Fruit fly (Drosophila melanogaster) whole organism, wandering third instar larva: Measurements from ENCODE around the gene CG17260.
A peak's percentile ranks its signal among the peaks of the same experiment; 100 is the strongest.

ENCODE experiments used
- CG9705 ChIP-seq: fragments of 200-800 bp; sonication (Bioruptor generic); optimal IDR thresholded peaks from 2 replicates; lab custom pipeline; 2018; ENCODE audit warnings: missing biosample characterization, mild to moderate bottlenecking, missing genetic modification characterization
- Dif ChIP-seq: fragments of 200-275, 200-300 bp; sonication (Bioruptor generic); optimal IDR thresholded peaks from 2 replicates; lab custom pipeline; 2018; ENCODE audit warnings: missing biosample characterization, missing genetic modification characterization; ENCODE audit not compliant: partially characterized antibody
- Hr78 ChIP-seq: fragments of >200 bp; optimal IDR thresholded peaks from 2 replicates; lab custom pipeline; 2017; ENCODE audit warnings: missing biosample characterization, missing genetic modification characterization
- Rel ChIP-seq, 2 experiments: fragments of 200-800 bp; sonication (Bioruptor generic) in 1 of 2; optimal IDR thresholded peaks; 2 replicates in 1 of 2; 3 replicates in 1 of 2; lab custom pipeline; 2016 to 2019; ENCODE audit warnings: mild to moderate bottlenecking in 2 of 2, missing biosample characterization in 2 of 2, missing genetic modification characterization in 2 of 2, moderate library complexity in 1 of 2
- Sp1 ChIP-seq: fragments of 200-800 bp; sonication (Bioruptor generic); optimal IDR thresholded peaks from 3 replicates; lab custom pipeline; 2019; ENCODE audit warnings: missing biosample characterization, mild to moderate bottlenecking, missing genetic modification characterization, moderate library complexity
- br ChIP-seq: fragments of 200-800 bp; sonication (Bioruptor generic); optimal IDR thresholded peaks from 2 replicates; lab custom pipeline; 2016; ENCODE audit warnings: missing biosample characterization, missing genetic modification characterization
- dmrt93B ChIP-seq: fragments of 200-800 bp; sonication (Bioruptor generic); optimal IDR thresholded peaks from 2 replicates; lab custom pipeline; 2018; ENCODE audit warnings: missing biosample characterization, mild to moderate bottlenecking, missing genetic modification characterization
- ey ChIP-seq: fragments of 200-800 bp; sonication (Bioruptor generic); optimal IDR thresholded peaks from 2 replicates; lab custom pipeline; 2016; ENCODE audit warnings: missing biosample characterization, missing genetic modification characterization
- jim ChIP-seq: fragments of 175-275, 200-325 bp; sonication (Bioruptor generic); optimal IDR thresholded peaks from 2 replicates; lab custom pipeline; 2016; ENCODE audit warnings: missing biosample characterization, mild to moderate bottlenecking, missing genetic modification characterization
- psq ChIP-seq: fragments of 200-800 bp; sonication (Bioruptor generic); optimal IDR thresholded peaks from 3 replicates; lab custom pipeline; 2017; ENCODE audit warnings: missing biosample characterization, mild to moderate bottlenecking, missing genetic modification characterization, moderate library complexity
- rgr ChIP-seq: fragments of 200-800 bp; sonication (Bioruptor generic); optimal IDR thresholded peaks from 3 replicates; lab custom pipeline; 2016; ENCODE audit warnings: missing biosample characterization, mild to moderate bottlenecking, missing genetic modification characterization
- sage ChIP-seq: fragments of 200-800 bp; sonication (Bioruptor generic); optimal IDR thresholded peaks from 2 replicates; lab custom pipeline; 2016; ENCODE audit warnings: missing biosample characterization, mild to moderate bottlenecking, missing genetic modification characterization
- usp ChIP-seq: fragments of >200 bp; optimal IDR thresholded peaks from 2 replicates; lab custom pipeline; 2017; ENCODE audit warnings: missing biosample characterization, missing genetic modification characterization

- TF ChIP-seq CG9705 (GFP tag; lab: Kevin White, UChicago): no peak
- TF ChIP-seq rgr (GFP tag; lab: Kevin White, UChicago): peak; percentile 71
- TF ChIP-seq dmrt93B (GFP tag; lab: Kevin White, UChicago): peak; percentile 38
- no peak for TF ChIP-seq Rel (GFP tag; optimal IDR thresholded peaks at IDR 0.05; lab: Kevin White, UChicago)
- no peak for TF ChIP-seq Rel (tag; optimal IDR thresholded peaks at IDR 0.05; lab: Kevin White, UChicago)
- no peak for TF ChIP-seq Hr78
- peak; percentile 68 for TF ChIP-seq psq (GFP tag; lab: Kevin White, UChicago)
- peak; percentile 78 for TF ChIP-seq br (GFP tag; lab: Kevin White, UChicago)
- TF ChIP-seq Sp1 (GFP tag; lab: Kevin White, UChicago): peak; percentile 68
- no peak for TF ChIP-seq Dif (GFP tag; lab: Kevin White, UChicago)
- TF ChIP-seq ey (GFP tag; lab: Kevin White, UChicago): peak; percentile 66
- TF ChIP-seq sage (GFP tag; lab: Kevin White, UChicago): no peak
- TF ChIP-seq usp (GFP tag; lab: Kevin White, UChicago): no peak
- peak; percentile 42 for TF ChIP-seq jim (GFP tag; lab: Kevin White, UChicago)
These were observed 25.5 kb upstream of the CG17260 start for dm6 chr2L:3011484-3011883.
